Fruit fly (Drosophila melanogaster) whole organism, embryonic: ENCODE measurements around the gene Cdk5alpha.
A peak's percentile ranks its signal among the peaks of the same experiment; 100 is the strongest.

ENCODE experiments used
- Asciz ChIP-seq: fragments of 200-800 bp; sonication (Bioruptor generic); optimal IDR thresholded peaks from 2 replicates; lab custom pipeline; 2017; ENCODE audit warnings: missing biosample characterization, mild to moderate bottlenecking, missing genetic modification characterization, missing genetic modification reagents
- Atf-2 ChIP-seq: fragments of 200-800 bp; sonication (Bioruptor generic); optimal IDR thresholded peaks from 2 replicates; lab custom pipeline; 2016; ENCODE audit warnings: missing biosample characterization, missing genetic modification characterization
- B-H2 ChIP-seq: fragments of 200-800 bp; sonication (Bioruptor generic); optimal IDR thresholded peaks from 2 replicates; lab custom pipeline; 2018; ENCODE audit warnings: missing biosample characterization, mild to moderate bottlenecking, missing genetic modification characterization
- C15 ChIP-seq: fragments of 200-800 bp; sonication (Bioruptor generic); IDR thresholded peaks from 3 replicates; pipeline ENCODE4 v1.3.6; 2022; ENCODE audit warnings: missing biosample characterization, missing genetic modification characterization
- CG1024 ChIP-seq: fragments of 200-800 bp; sonication (Bioruptor generic); IDR thresholded peaks from 2 replicates; pipeline ENCODE4 v1.3.6; 2022; ENCODE audit warnings: missing biosample characterization, missing genetic modification characterization
- CG10431 ChIP-seq: fragments of 200-800 bp; sonication (Bioruptor generic); optimal IDR thresholded peaks from 3 replicates; lab custom pipeline; 2018; ENCODE audit warnings: missing biosample characterization, mild to moderate bottlenecking, missing genetic modification characterization
- CG13123 ChIP-seq: fragments of 200-800 bp; sonication (Bioruptor generic); optimal IDR thresholded peaks from 2 replicates; lab custom pipeline; 2016; ENCODE audit warnings: missing biosample characterization, missing genetic modification characterization
- CG14014 ChIP-seq: fragments of 200-800 bp; sonication (Bioruptor generic); IDR thresholded peaks from 2 replicates; pipeline ENCODE4 v1.3.6; 2022; ENCODE audit warnings: missing biosample characterization, missing genetic modification characterization
- CG14710 ChIP-seq: fragments of 200-800 bp; sonication (Bioruptor generic); optimal IDR thresholded peaks from 3 replicates; lab custom pipeline; 2019; ENCODE audit warnings: missing biosample characterization, mild to moderate bottlenecking, missing genetic modification characterization, moderate library complexity
- CG15514 ChIP-seq: fragments of 200-800 bp; sonication (Bioruptor generic); optimal IDR thresholded peaks from 3 replicates; lab custom pipeline; 2017; ENCODE audit warnings: missing biosample characterization, missing genetic modification characterization, mild to moderate bottlenecking, moderate library complexity, missing genetic modification reagents
- CG17186 ChIP-seq: fragments of 200-800 bp; sonication (Bioruptor generic); optimal IDR thresholded peaks from 3 replicates; lab custom pipeline; 2017; ENCODE audit warnings: missing biosample characterization, missing genetic modification reagents, missing genetic modification characterization
- CG17361 ChIP-seq: fragments of 200-800 bp; sonication (Bioruptor generic); IDR thresholded peaks from 3 replicates; pipeline ENCODE4 v1.3.6; 2022; ENCODE audit warnings: missing biosample characterization, missing genetic modification characterization
- CG17568 ChIP-seq: fragments of 200-800 bp; sonication (Bioruptor generic); optimal IDR thresholded peaks from 2 replicates; lab custom pipeline; 2018; ENCODE audit warnings: missing biosample characterization, mild to moderate bottlenecking, missing genetic modification characterization, moderate library complexity
- CG2712 ChIP-seq: fragments of 200-800 bp; optimal IDR thresholded peaks from 3 replicates; lab custom pipeline; 2019; ENCODE audit warnings: missing biosample characterization, mild to moderate bottlenecking, missing genetic modification characterization, moderate library complexity
- CG3065 ChIP-seq: fragments of 200-800 bp; sonication (Bioruptor generic); optimal IDR thresholded peaks from 2 replicates; lab custom pipeline; 2016; ENCODE audit warnings: missing biosample characterization, missing genetic modification characterization
- CG31365 ChIP-seq: fragments of 200-800 bp; sonication (Bioruptor generic); optimal IDR thresholded peaks from 2 replicates; lab custom pipeline; 2018; ENCODE audit warnings: missing biosample characterization, mild to moderate bottlenecking, missing genetic modification characterization
- CG5245 ChIP-seq: fragments of 200-800 bp; sonication (Bioruptor generic); optimal IDR thresholded peaks from 3 replicates; lab custom pipeline; 2016; ENCODE audit warnings: missing biosample characterization, missing genetic modification characterization
- CG6689 ChIP-seq: fragments of 200-800 bp; sonication (Bioruptor generic); IDR thresholded peaks from 2 replicates; pipeline ENCODE4 v1.3.6; 2022; ENCODE audit warnings: missing biosample characterization, missing genetic modification characterization
- CG7556 ChIP-seq: fragments of 200-800 bp; sonication (Bioruptor generic); optimal IDR thresholded peaks from 2 replicates; lab custom pipeline; 2017; ENCODE audit warnings: missing biosample characterization, mild to moderate bottlenecking, missing genetic modification characterization
- CG7987 ChIP-seq: fragments of 200-800 bp; sonication (Bioruptor generic); optimal IDR thresholded peaks from 2 replicates; lab custom pipeline; 2018; ENCODE audit warnings: missing biosample characterization, mild to moderate bottlenecking, missing genetic modification characterization, moderate library complexity
- CG8359 ChIP-seq: fragments of 200-800 bp; sonication (Bioruptor generic); optimal IDR thresholded peaks from 2 replicates; lab custom pipeline; 2017; ENCODE audit warnings: missing biosample characterization, mild to moderate bottlenecking, missing genetic modification characterization, borderline replicate concordance
- CG8944 ChIP-seq: fragments of 200-800 bp; sonication (Bioruptor generic); optimal IDR thresholded peaks from 3 replicates; lab custom pipeline; 2016; ENCODE audit warnings: missing biosample characterization, missing genetic modification characterization
- CHES-1-like ChIP-seq: fragments of 200-800 bp; sonication (Bioruptor generic); optimal IDR thresholded peaks from 2 replicates; lab custom pipeline; 2016; ENCODE audit warnings: missing biosample characterization, missing genetic modification characterization
- CTCF ChIP-seq: fragments of 200-800 bp; sonication (Bioruptor generic); optimal IDR thresholded peaks from 2 replicates; lab custom pipeline; 2017; ENCODE audit warnings: missing biosample characterization, mild to moderate bottlenecking, missing genetic modification characterization, moderate library complexity
- CkIIα-i1 ChIP-seq: fragments of 200-800 bp; sonication (Bioruptor generic); IDR thresholded peaks from 2 replicates; pipeline ENCODE4 v1.3.6; 2022; ENCODE audit warnings: missing biosample characterization, missing genetic modification characterization
- D19A ChIP-seq: fragments of 200-800 bp; optimal IDR thresholded peaks from 3 replicates; lab custom pipeline; 2019; ENCODE audit warnings: missing biosample characterization, mild to moderate bottlenecking, missing genetic modification characterization, moderate library complexity
- Doc2 ChIP-seq: fragments of 200-800 bp; sonication (Bioruptor generic); IDR thresholded peaks from 2 replicates; pipeline ENCODE4 v1.3.6; 2022; ENCODE audit warnings: missing biosample characterization, missing genetic modification characterization
- HLH54F ChIP-seq: fragments of 200-800 bp; sonication (Bioruptor generic); optimal IDR thresholded peaks from 3 replicates; lab custom pipeline; 2016; ENCODE audit warnings: missing biosample characterization, missing genetic modification characterization
- HLHmδ ChIP-seq: fragments of 200-800 bp; sonication (Bioruptor generic); optimal IDR thresholded peaks from 2 replicates; lab custom pipeline; 2018; ENCODE audit warnings: missing biosample characterization, mild to moderate bottlenecking, missing genetic modification characterization, moderate library complexity
- Hey ChIP-seq: fragments of 200-800 bp; sonication (Bioruptor generic); optimal IDR thresholded peaks from 3 replicates; lab custom pipeline; 2018; ENCODE audit warnings: missing biosample characterization, mild to moderate bottlenecking, missing genetic modification characterization
- Hmr ChIP-seq: fragments of 200-800 bp; sonication (Bioruptor generic); optimal IDR thresholded peaks from 3 replicates; lab custom pipeline; 2017; ENCODE audit warnings: mild to moderate bottlenecking, missing biosample characterization, missing genetic modification reagents, missing genetic modification characterization
- Myb ChIP-seq: fragments of 200-800 bp; sonication (Bioruptor generic); optimal IDR thresholded peaks from 2 replicates; lab custom pipeline; 2016; ENCODE audit warnings: missing biosample characterization, missing genetic modification characterization
- Xbp1 ChIP-seq: fragments of 200-800 bp; sonication (Bioruptor generic); optimal IDR thresholded peaks from 3 replicates; lab custom pipeline; 2016; ENCODE audit warnings: missing biosample characterization, mild to moderate bottlenecking, missing genetic modification characterization
- aop ChIP-seq: fragments of 200-800 bp; sonication (Bioruptor generic); IDR thresholded peaks from 2 replicates; pipeline ENCODE4 v1.3.6; 2022; ENCODE audit warnings: missing biosample characterization, missing genetic modification characterization
- bowl ChIP-seq: fragments of 200-800 bp; sonication (Bioruptor generic); IDR thresholded peaks from 2 replicates; pipeline ENCODE4 v1.3.6; 2022; ENCODE audit warnings: missing biosample characterization, missing genetic modification characterization
- cato ChIP-seq: fragments of 200-800 bp; sonication (Bioruptor generic); optimal IDR thresholded peaks from 2 replicates; lab custom pipeline; 2016; ENCODE audit warnings: missing biosample characterization, missing genetic modification characterization, borderline replicate concordance
- ci ChIP-seq: fragments of 200-800 bp; sonication (Bioruptor generic); IDR thresholded peaks from 3 replicates; pipeline ENCODE4 v1.3.6; 2022; ENCODE audit warnings: missing biosample characterization, missing genetic modification characterization
- crol ChIP-seq: fragments of 200-800 bp; sonication (Bioruptor generic); IDR thresholded peaks from 2 replicates; pipeline ENCODE4 v1.3.6; 2022; ENCODE audit warnings: missing biosample characterization, missing genetic modification characterization
- danr ChIP-seq: fragments of 200-800 bp; sonication (Bioruptor generic); IDR thresholded peaks from 2 replicates; pipeline ENCODE4 v1.3.6; 2022; ENCODE audit warnings: missing biosample characterization, missing genetic modification characterization
- dati ChIP-seq: fragments of 200-800 bp; sonication (Bioruptor generic); IDR thresholded peaks from 2 replicates; pipeline ENCODE4 v1.3.6; 2022; ENCODE audit warnings: missing biosample characterization, missing genetic modification characterization
- dpn ChIP-seq, 2 experiments: fragments of 200-800 bp; sonication (Bioruptor generic); optimal IDR thresholded peaks; 3 replicates each; lab custom pipeline; 2016; ENCODE audit warnings: missing biosample characterization in 2 of 2, missing genetic modification characterization in 2 of 2
- eyg ChIP-seq: fragments of 200-800 bp; sonication (Bioruptor generic); optimal IDR thresholded peaks from 3 replicates; lab custom pipeline; 2016; ENCODE audit warnings: missing biosample characterization, missing genetic modification characterization
- ftz-f1 ChIP-seq: fragments of 200-800 bp; sonication (Bioruptor generic); optimal IDR thresholded peaks from 2 replicates; lab custom pipeline; 2016; ENCODE audit warnings: missing biosample characterization, missing genetic modification characterization
- gcm2 ChIP-seq: fragments of 200-800 bp; sonication (Bioruptor generic); optimal IDR thresholded peaks from 2 replicates; lab custom pipeline; 2016; ENCODE audit warnings: missing biosample characterization, missing genetic modification characterization
- gfzf ChIP-seq: fragments of 200-800 bp; sonication (Bioruptor generic); optimal IDR thresholded peaks from 2 replicates; lab custom pipeline; 2016; ENCODE audit warnings: missing biosample characterization, mild to moderate bottlenecking, missing genetic modification characterization, moderate library complexity
- gsb-n ChIP-seq: fragments of 200-800 bp; sonication (Bioruptor generic); optimal IDR thresholded peaks from 3 replicates; lab custom pipeline; 2018; ENCODE audit warnings: missing biosample characterization, mild to moderate bottlenecking, missing genetic modification characterization
- gt ChIP-seq: fragments of 200-800 bp; sonication (Bioruptor generic); IDR thresholded peaks from 2 replicates; pipeline ENCODE4 v1.3.6; 2022; ENCODE audit warnings: missing biosample characterization, missing genetic modification characterization
- kah ChIP-seq: fragments of 200-800 bp; sonication (Bioruptor generic); optimal IDR thresholded peaks from 2 replicates; lab custom pipeline; 2018; ENCODE audit warnings: missing biosample characterization, mild to moderate bottlenecking, missing genetic modification characterization
- mirr ChIP-seq: fragments of 200-800 bp; sonication (Bioruptor generic); optimal IDR thresholded peaks from 3 replicates; lab custom pipeline; 2018; ENCODE audit warnings: missing biosample characterization, mild to moderate bottlenecking, missing genetic modification characterization
- nmo ChIP-seq: fragments of 200-800 bp; sonication (Bioruptor generic); optimal IDR thresholded peaks from 2 replicates; lab custom pipeline; 2018; ENCODE audit warnings: missing biosample characterization, mild to moderate bottlenecking, missing genetic modification characterization, moderate library complexity
- pb ChIP-seq: fragments of 200-800 bp; sonication (Bioruptor generic); optimal IDR thresholded peaks from 3 replicates; lab custom pipeline; 2016; ENCODE audit warnings: missing biosample characterization, missing genetic modification characterization
- vfl ChIP-seq: fragments of 200-800 bp; sonication (Bioruptor generic); optimal IDR thresholded peaks from 2 replicates; lab custom pipeline; 2016; ENCODE audit warnings: missing biosample characterization, missing genetic modification characterization
- zen ChIP-seq: fragments of 200-800 bp; sonication (Bioruptor generic); optimal IDR thresholded peaks from 3 replicates; lab custom pipeline; 2018; ENCODE audit warnings: missing biosample characterization, mild to moderate bottlenecking, missing genetic modification characterization, moderate library complexity

The Cdk5alpha gene

dm6 chr2L:10321612-10322011, 10.9 kb upstream of the Cdk5alpha start (continued):
- TF ChIP-seq aop (GFP tag; lab: Robert Waterston, UW): no peak
- TF ChIP-seq Myb (GFP tag; lab: Kevin White, UChicago): no peak
- no peak for TF ChIP-seq CG6689 (GFP tag; lab: Robert Waterston, UW)
- no peak for TF ChIP-seq vfl (GFP tag; lab: Kevin White, UChicago)
- TF ChIP-seq nmo (GFP tag; lab: Kevin White, UChicago): no peak
- TF ChIP-seq B-H2 (GFP tag; lab: Kevin White, UChicago): no peak
- no peak for TF ChIP-seq CG14014 (GFP tag; lab: Robert Waterston, UW)
- TF ChIP-seq HLHmδ (GFP tag; lab: Kevin White, UChicago): no peak
- TF ChIP-seq pb (GFP tag; lab: Kevin White, UChicago): no peak
- no peak for TF ChIP-seq gcm2 (GFP tag; lab: Kevin White, UChicago)
- no peak for TF ChIP-seq CG7556 (GFP tag; lab: Kevin White, UChicago)
- no peak for TF ChIP-seq CG14710 (tag; lab: Kevin White, UChicago)
- no peak for TF ChIP-seq CG17361 (GFP tag; lab: Robert Waterston, UW)
- TF ChIP-seq dpn (GFP tag; optimal IDR thresholded peaks at IDR 0.05; lab: Kevin White, UChicago): no peak
- no peak for TF ChIP-seq CG13123
- peak; percentile 10 for TF ChIP-seq CG7987 (GFP tag; lab: Kevin White, UChicago)
- no peak for TF ChIP-seq CG8359 (GFP tag; lab: Kevin White, UChicago)
- no peak for TF ChIP-seq CG17568 (GFP tag; lab: Kevin White, UChicago)
- no peak for TF ChIP-seq danr (GFP tag; lab: Robert Waterston, UW)
- TF ChIP-seq kah: no peak
- peak; percentile 30 for TF ChIP-seq CTCF (GFP tag; lab: Kevin White, UChicago)
- TF ChIP-seq zen (tag; lab: Kevin White, UChicago): no peak
- TF ChIP-seq CG1024 (GFP tag; lab: Robert Waterston, UW): no peak
- TF ChIP-seq CHES-1-like: no peak
- no peak for TF ChIP-seq C15 (GFP tag; lab: Robert Waterston, UW)
- no peak for TF ChIP-seq CG5245 (GFP tag; lab: Kevin White, UChicago)
- peak; percentile 91 for TF ChIP-seq mirr (GFP tag; lab: Kevin White, UChicago)
- no peak for TF ChIP-seq CG17186 (GFP tag; lab: Kevin White, UChicago)
- no peak for TF ChIP-seq gfzf
- TF ChIP-seq Doc2 (GFP tag; lab: Robert Waterston, UW): no peak
- TF ChIP-seq CG10431 (GFP tag; lab: Kevin White, UChicago): no peak
- peak; percentile 17 for TF ChIP-seq CG31365
- TF ChIP-seq D19A (tag; lab: Kevin White, UChicago): no peak
- no peak for TF ChIP-seq CG8944 (GFP tag; lab: Kevin White, UChicago)
- TF ChIP-seq Xbp1 (GFP tag; lab: Kevin White, UChicago): no peak
- no peak for TF ChIP-seq Atf-2 (GFP tag; lab: Kevin White, UChicago)
- no peak for TF ChIP-seq cato (GFP tag; lab: Kevin White, UChicago)
- TF ChIP-seq ci: no peak
- no peak for TF ChIP-seq gt (GFP tag; lab: Robert Waterston, UW)
- TF ChIP-seq Asciz (GFP tag; lab: Kevin White, UChicago): no peak
- TF ChIP-seq CG2712: no peak
- TF ChIP-seq eyg (GFP tag; lab: Kevin White, UChicago): no peak
- no peak for TF ChIP-seq CG3065 (GFP tag; lab: Kevin White, UChicago)
- no peak for TF ChIP-seq bowl (GFP tag; lab: Robert Waterston, UW)
- peak; percentile 80 for TF ChIP-seq ftz-f1 (GFP tag; lab: Kevin White, UChicago)
- TF ChIP-seq HLH54F: no peak
- TF ChIP-seq dati (GFP tag; lab: Robert Waterston, UW): no peak
- no peak for TF ChIP-seq CkIIα-i1 (GFP tag; lab: Robert Waterston, UW)
- TF ChIP-seq Hmr (GFP tag; lab: Kevin White, UChicago): peak; percentile 38
- no peak for TF ChIP-seq gsb-n
- TF ChIP-seq CG15514 (GFP tag; lab: Kevin White, UChicago): peak; percentile 49
- no peak for TF ChIP-seq Hey (tag; lab: Kevin White, UChicago)
- TF ChIP-seq crol: no peak
